5 fruit fly cellular contexts compared by ENCODE assay signal in genomic region chr3R:22042283-22042875, dm6.
A peak's percentile ranks its signal among the peaks of the same experiment; 100 is the strongest.
TF ChIP-seq lines count a peak whose summit lies in the region.

No protein-coding gene starts in this region.

- TF ChIP-seq CTCF in whole organism, embryonic (GFP tag; optimal IDR thresholded peaks at IDR 0.05; lab: Kevin White, UChicago): no peak

TF ChIP-seq in whole organism, adult, 20 proteins besides CTCF, POLR2A, EP300 and RAD21:
- peak; percentile 61 for TF ChIP-seq tj (GFP tag; optimal IDR thresholded peaks at IDR 0.05; lab: Kevin White, UChicago)
- TF ChIP-seq pad (GFP tag; optimal IDR thresholded peaks at IDR 0.05; lab: Kevin White, UChicago): peak; percentile 26
- no peak for TF ChIP-seq CG7045 (GFP tag; optimal IDR thresholded peaks at IDR 0.05; lab: Kevin White, UChicago)

TF ChIP-seq in whole organism, embryonic, 481 proteins besides CTCF, POLR2A, EP300 and RAD21 (continues in another document):
- TF ChIP-seq Jarid2 (GFP tag; optimal IDR thresholded peaks at IDR 0.05; lab: Kevin White, UChicago) (peak; percentile 77), Med (GFP tag; lab: Kevin White, UChicago) (peak; percentile 20), Awh (GFP tag; IDR thresholded peaks at IDR 0.05; lab: Robert Waterston, UW) (no peak), CG9797 (GFP tag; optimal IDR thresholded peaks at IDR 0.05; lab: Kevin White, UChicago) (no peak), cad (GFP tag; optimal IDR thresholded peaks at IDR 0.05; lab: Kevin White, UChicago) (peak; percentile 44), CG42726 (GFP tag; IDR thresholded peaks at IDR 0.05; lab: Robert Waterston, UW; ENCODE audit: partially characterized antibody) (no peak), Sin3A (optimal IDR thresholded peaks at IDR 0.05; lab: Kevin White, UChicago) (no peak), CG1832 (GFP tag; optimal IDR thresholded peaks at IDR 0.05; lab: Kevin White, UChicago) (no peak), CG12659 (GFP tag; optimal IDR thresholded peaks at IDR 0.05; lab: Kevin White, UChicago) (no peak), CG4360 (GFP tag; IDR thresholded peaks at IDR 0.05; lab: Robert Waterston, UW) (peak; percentile 72), CG10654 (GFP tag; optimal IDR thresholded peaks at IDR 0.05; lab: Kevin White, UChicago) (no peak), CG3163 (GFP tag; optimal IDR thresholded peaks at IDR 0.05; lab: Kevin White, UChicago) (peak; percentile 24), HLH4C (GFP tag; IDR thresholded peaks at IDR 0.05; lab: Robert Waterston, UW; ENCODE audit: partially characterized antibody) (peak; percentile 1; the same call in 1 of the 3 replicates), CG1233 (GFP tag; optimal IDR thresholded peaks at IDR 0.05; lab: Kevin White, UChicago) (no peak), CG10543 (GFP tag; optimal IDR thresholded peaks at IDR 0.05; lab: Kevin White, UChicago) (no peak), HHEX (GFP tag; optimal IDR thresholded peaks at IDR 0.05; lab: Kevin White, UChicago) (no peak), CG2199 (GFP tag; IDR thresholded peaks at IDR 0.05; lab: Robert Waterston, UW) (peak; percentile 11; the same call in 1 of the 3 replicates), sens (GFP tag; lab: Kevin White, UChicago) (peak; percentile 40), Adf1 (GFP tag; IDR thresholded peaks at IDR 0.05; lab: Robert Waterston, UW) (no peak), wek (GFP tag; optimal IDR thresholded peaks at IDR 0.05; lab: Kevin White, UChicago) (no peak), CG32772 (GFP tag; IDR thresholded peaks at IDR 0.05; lab: Robert Waterston, UW) (no peak), vvl (GFP tag; IDR thresholded peaks at IDR 0.05; lab: Robert Waterston, UW) (peak; percentile 27; the same call in 1 of the 2 replicates)

TF ChIP-seq in whole organism, prepupa, 60 proteins besides CTCF, POLR2A, EP300 and RAD21:
- TF ChIP-seq ss (GFP tag; optimal IDR thresholded peaks at IDR 0.05; lab: Kevin White, UChicago): peak in 1 of 2 experiments; percentile 2
- TF ChIP-seq lz (GFP tag; optimal IDR thresholded peaks at IDR 0.05; lab: Kevin White, UChicago): no peak
- TF ChIP-seq Eip78C (GFP tag; lab: Kevin White, UChicago): peak; percentile 71
- 0 out of 2 replicates have a peak, but pooled peaks have one; percentile 8 for TF ChIP-seq CG15336 (GFP tag; IDR thresholded peaks at IDR 0.05; lab: Robert Waterston, UW)
- no peak for TF ChIP-seq net (GFP tag; optimal IDR thresholded peaks at IDR 0.05; lab: Kevin White, UChicago)
- TF ChIP-seq Eip93F (GFP tag; optimal IDR thresholded peaks at IDR 0.05; lab: Kevin White, UChicago): no peak
- TF ChIP-seq achi (GFP tag; optimal IDR thresholded peaks at IDR 0.05; lab: Kevin White, UChicago): peak; percentile 74
- peak; percentile 0 for TF ChIP-seq dsx (GFP tag; optimal IDR thresholded peaks at IDR 0.05; lab: Kevin White, UChicago; ENCODE audit: poor library complexity, severe bottlenecking)
- no peak for TF ChIP-seq CG8319 (GFP tag; optimal IDR thresholded peaks at IDR 0.05; lab: Kevin White, UChicago)
TF ChIP-seq in whole organism, prepupa: peak in this region for 5.

TF ChIP-seq in whole organism, pupa, 21 proteins besides CTCF, POLR2A, EP300 and RAD21:
- TF ChIP-seq EcR (GFP tag; optimal IDR thresholded peaks at IDR 0.05; lab: Kevin White, UChicago): peak; percentile 35
- no peak for TF ChIP-seq CG12605 (GFP tag; IDR thresholded peaks at IDR 0.05; lab: Robert Waterston, UW)

TF ChIP-seq in whole organism, wandering third instar larva, 38 proteins besides CTCF, POLR2A, EP300 and RAD21:
- TF ChIP-seq CG9705 (GFP tag; optimal IDR thresholded peaks at IDR 0.05; lab: Kevin White, UChicago) (no peak), dsf (GFP tag; optimal IDR thresholded peaks at IDR 0.05; lab: Kevin White, UChicago; ENCODE audit: borderline replicate concordance) (no peak), sv (GFP tag; optimal IDR thresholded peaks at IDR 0.05; lab: Kevin White, UChicago) (no peak), Hnf4 (GFP tag; optimal IDR thresholded peaks at IDR 0.05; lab: Kevin White, UChicago) (no peak), tai (GFP tag; optimal IDR thresholded peaks at IDR 0.05; lab: Kevin White, UChicago) (no peak), foxo (GFP tag; optimal IDR thresholded peaks at IDR 0.05; lab: Kevin White, UChicago) (no peak), dl (GFP tag; optimal IDR thresholded peaks at IDR 0.05; lab: Kevin White, UChicago; ENCODE audit: insufficient read depth in 1 of 2, partially characterized antibody in 2 of 2) (peak; percentile 75 to 76), CG32264 (GFP tag; optimal IDR thresholded peaks at IDR 0.05; lab: Kevin White, UChicago) (no peak), Hr78 (GFP tag; optimal IDR thresholded peaks at IDR 0.05; lab: Kevin White, UChicago) (no peak), GATAd (GFP tag; optimal IDR thresholded peaks at IDR 0.05; lab: Kevin White, UChicago) (no peak), Myc (optimal IDR thresholded peaks at IDR 0.05; lab: Kevin White, UChicago) (no peak), dmrt93B (GFP tag; optimal IDR thresholded peaks at IDR 0.05; lab: Kevin White, UChicago) (no peak), OdsH (GFP tag; optimal IDR thresholded peaks at IDR 0.05; lab: Kevin White, UChicago) (no peak), h (GFP tag; optimal IDR thresholded peaks at IDR 0.05; lab: Kevin White, UChicago) (no peak), psq (GFP tag; optimal IDR thresholded peaks at IDR 0.05; lab: Kevin White, UChicago) (peak; percentile 82), sage (GFP tag; optimal IDR thresholded peaks at IDR 0.05; lab: Kevin White, UChicago) (peak; percentile 52), ey (GFP tag; optimal IDR thresholded peaks at IDR 0.05; lab: Kevin White, UChicago) (no peak), brk (GFP tag; optimal IDR thresholded peaks at IDR 0.05; lab: Kevin White, UChicago) (no peak), rgr (GFP tag; optimal IDR thresholded peaks at IDR 0.05; lab: Kevin White, UChicago) (no peak), Dif (GFP tag; optimal IDR thresholded peaks at IDR 0.05; lab: Kevin White, UChicago; ENCODE audit: partially characterized antibody) (peak; percentile 74), jim (GFP tag; optimal IDR thresholded peaks at IDR 0.05; lab: Kevin White, UChicago) (no peak)
